Worm (Caenorhabditis elegans): ENCODE results near the gene frpr-14.

ce11 chrII:691550-691949 lies 40.8 kb downstream of the frpr-14 start, which contains the start of gene T02H6.3:
- TF ChIP-seq flt-1 (GFP tag; IDR thresholded peaks at IDR 0.05) (no peak), cog-1 (tag; optimal IDR thresholded peaks at IDR 0.05) (no peak), klf-2 (GFP tag; conservative IDR thresholded peaks at IDR 0.05) (no peak), ztf-23 (GFP tag; IDR thresholded peaks at IDR 0.05) (no peak), med-1 (GFP tag; optimal IDR thresholded peaks at IDR 0.05; ENCODE audit: insufficient read depth) (no peak), T22C8.4 (GFP tag; IDR thresholded peaks at IDR 0.05) (no peak), tab-1 (GFP tag; IDR thresholded peaks at IDR 0.05) (no peak), ref-1 (GFP tag; conservative IDR thresholded peaks at IDR 0.05) (no peak)
